Worm (Caenorhabditis elegans) whole organism, L2 larva: ENCODE data around the gene T19E7.6.

Experiments used
- R02D3.7 ChIP-seq: fragments of 150-350 bp; optimal IDR thresholded peaks from 2 replicates; lab custom pipeline; 2014; ENCODE audit warnings: missing biosample characterization, missing genetic modification characterization
- ceh-16 ChIP-seq: fragments of 150-350 bp; optimal IDR thresholded peaks from 2 replicates; lab custom pipeline; 2014; ENCODE audit warnings: missing biosample characterization, missing genetic modification characterization
- egl-27 ChIP-seq: sonication (generic microtip); optimal IDR thresholded peaks from 3 replicates; lab custom pipeline; 2017; ENCODE audit warnings: missing biosample characterization, missing genetic modification reagents, missing genetic modification characterization
- elt-1 ChIP-seq: fragments of 150-350 bp; optimal IDR thresholded peaks from 2 replicates; lab custom pipeline; 2014; ENCODE audit warnings: missing biosample characterization, missing genetic modification characterization
- mdl-1 ChIP-seq, 2 experiments: fragments of 150-350 bp in 1 of 2; sonication (generic microtip) in 1 of 2; optimal IDR thresholded peaks; 2 replicates each; lab custom pipeline; 2017; ENCODE audit warnings: missing biosample characterization in 2 of 2, missing genetic modification characterization in 2 of 2
- nhr-12 ChIP-seq: fragments of 150-350 bp; optimal IDR thresholded peaks from 2 replicates; lab custom pipeline; 2014; ENCODE audit warnings: missing biosample characterization, missing genetic modification characterization
- snpc-4 ChIP-seq: fragments of 150-350 bp; optimal IDR thresholded peaks from 2 replicates; lab custom pipeline; 2014; ENCODE audit warnings: missing biosample characterization, missing genetic modification characterization
- unc-62 ChIP-seq: fragments of 150-350 bp; optimal IDR thresholded peaks from 2 replicates; lab custom pipeline; 2014; ENCODE audit warnings: missing biosample characterization, missing genetic modification reagents, missing genetic modification characterization
- ztf-11 ChIP-seq: sonication (generic microtip); optimal IDR thresholded peaks from 2 replicates; lab custom pipeline; 2017; ENCODE audit warnings: missing biosample characterization, missing genetic modification characterization

ce11 chrIV:5700372-5700771 is 31.1 kb upstream of the T19E7.6 start:
- TF ChIP-seq egl-27 (no peak), ceh-16 (tag; lab: Kevin White, UChicago) (no peak), R02D3.7 (tag; lab: Kevin White, UChicago) (no peak), mdl-1 (tag; optimal IDR thresholded peaks at IDR 0.05; lab: Kevin White, UChicago) (no peak), elt-1 (tag; lab: Kevin White, UChicago) (no peak), ztf-11 (tag; lab: Kevin White, UChicago) (no peak), nhr-12 (tag; lab: Kevin White, UChicago) (no peak), snpc-4 (no peak), unc-62 (GFP tag; lab: Kevin White, UChicago) (no peak)
